Fruit fly (Drosophila melanogaster) whole organism, prepupa: Measurements from ENCODE around the gene ras.

Experiments used
- CG10631 ChIP-seq: fragments of 200-800 bp; sonication (Bioruptor generic); optimal IDR thresholded peaks from 2 replicates; lab custom pipeline; 2016; ENCODE audit warnings: missing biosample characterization, missing genetic modification characterization
- CG10669 ChIP-seq: fragments of 200-800 bp; sonication (Bioruptor generic); optimal IDR thresholded peaks from 3 replicates; lab custom pipeline; 2018; ENCODE audit warnings: missing biosample characterization, mild to moderate bottlenecking, missing genetic modification characterization, moderate library complexity
- CG11294 ChIP-seq: fragments of 200-800 bp; sonication (Bioruptor generic); IDR thresholded peaks from 2 replicates; pipeline ENCODE4 v1.3.6; 2022; ENCODE audit warnings: missing biosample characterization, missing genetic modification characterization
- CG11762 ChIP-seq: fragments of 200-800 bp; sonication (Bioruptor generic); optimal IDR thresholded peaks from 3 replicates; lab custom pipeline; 2016; ENCODE audit warnings: missing biosample characterization, missing genetic modification characterization; ENCODE audit not compliant: insufficient read depth
- CG11902 ChIP-seq: fragments of 200-800 bp; sonication (Bioruptor generic); optimal IDR thresholded peaks from 3 replicates; lab custom pipeline; 2016; ENCODE audit warnings: missing biosample characterization, missing genetic modification characterization
- CG15336 ChIP-seq: fragments of 200-800 bp; sonication (Bioruptor generic); IDR thresholded peaks from 2 replicates; pipeline ENCODE4 v1.3.6; 2022; ENCODE audit warnings: missing biosample characterization, missing genetic modification characterization
- CG1621 ChIP-seq: fragments of 200-800 bp; sonication (Bioruptor generic); optimal IDR thresholded peaks from 3 replicates; lab custom pipeline; 2018; ENCODE audit warnings: missing biosample characterization, mild to moderate bottlenecking, missing genetic modification characterization
- CG16779 ChIP-seq: fragments of 200-800 bp; sonication (Bioruptor generic); optimal IDR thresholded peaks from 3 replicates; lab custom pipeline; 2017; ENCODE audit warnings: missing biosample characterization, mild to moderate bottlenecking, missing genetic modification characterization
- CG3032 ChIP-seq: fragments of 200-800 bp; optimal IDR thresholded peaks from 2 replicates; lab custom pipeline; 2019; ENCODE audit warnings: missing biosample characterization, mild to moderate bottlenecking, missing genetic modification characterization, moderate library complexity
- CG31627 ChIP-seq: fragments of 200-800 bp; sonication (Bioruptor generic); optimal IDR thresholded peaks from 3 replicates; lab custom pipeline; 2016; ENCODE audit warnings: missing biosample characterization, missing genetic modification characterization
- CG32006 ChIP-seq: fragments of 200-800 bp; sonication (Bioruptor generic); optimal IDR thresholded peaks from 3 replicates; lab custom pipeline; 2017; ENCODE audit warnings: missing biosample characterization, mild to moderate bottlenecking, missing genetic modification characterization
- CG34406 ChIP-seq: fragments of 200-800 bp; sonication (Bioruptor generic); optimal IDR thresholded peaks from 3 replicates; lab custom pipeline; 2016; ENCODE audit warnings: missing biosample characterization, missing genetic modification characterization
- CG3919 ChIP-seq: fragments of 200-800 bp; sonication (Bioruptor generic); optimal IDR thresholded peaks from 3 replicates; lab custom pipeline; 2016; ENCODE audit warnings: missing biosample characterization, missing genetic modification characterization
- CG6163 ChIP-seq: fragments of 200-800 bp; sonication (Bioruptor generic); IDR thresholded peaks from 3 replicates; pipeline ENCODE4 v1.3.6; 2022; ENCODE audit warnings: missing biosample characterization, missing genetic modification characterization
- CG6276 ChIP-seq: fragments of 200-800 bp; sonication (Bioruptor generic); optimal IDR thresholded peaks from 2 replicates; lab custom pipeline; 2017; ENCODE audit warnings: missing biosample characterization, mild to moderate bottlenecking, missing genetic modification characterization
- CG6808 ChIP-seq: fragments of 200-800 bp; sonication (Bioruptor generic); optimal IDR thresholded peaks from 3 replicates; lab custom pipeline; 2017; ENCODE audit warnings: missing biosample characterization, missing genetic modification characterization, mild to moderate bottlenecking, moderate library complexity, missing genetic modification reagents
- CG6854 ChIP-seq: fragments of 200-800 bp; sonication (Bioruptor generic); optimal IDR thresholded peaks from 2 replicates; lab custom pipeline; 2017; ENCODE audit warnings: missing biosample characterization, mild to moderate bottlenecking, missing genetic modification characterization
- CG7368 ChIP-seq: fragments of 200-800 bp; sonication (Bioruptor generic); optimal IDR thresholded peaks from 3 replicates; lab custom pipeline; 2016; ENCODE audit warnings: missing biosample characterization, missing genetic modification characterization
- CG8319 ChIP-seq: fragments of 200-800 bp; sonication (Bioruptor generic); optimal IDR thresholded peaks from 3 replicates; lab custom pipeline; 2016; ENCODE audit warnings: missing biosample characterization, missing genetic modification characterization
- CG8632 ChIP-seq: fragments of 200-800 bp; sonication (Bioruptor generic); optimal IDR thresholded peaks from 3 replicates; lab custom pipeline; 2016; ENCODE audit warnings: missing biosample characterization, missing genetic modification characterization
- Eip75B ChIP-seq: fragments of 200-800 bp; sonication (Bioruptor generic); optimal IDR thresholded peaks from 3 replicates; lab custom pipeline; 2016; ENCODE audit warnings: missing biosample characterization, missing genetic modification characterization
- Eip78C ChIP-seq: fragments of 200-800 bp; sonication (Bioruptor generic); peaks from one replicate; lab custom pipeline; 2016; ENCODE audit warnings: missing biosample characterization, missing genetic modification characterization
- Eip93F ChIP-seq: fragments of 200-800 bp; sonication (Bioruptor generic); optimal IDR thresholded peaks from 2 replicates; lab custom pipeline; 2016; ENCODE audit warnings: missing biosample characterization, mild to moderate bottlenecking, missing genetic modification characterization
- Ets96B ChIP-seq: fragments of 200-800 bp; optimal IDR thresholded peaks from 2 replicates; lab custom pipeline; 2019; ENCODE audit warnings: missing biosample characterization, mild to moderate bottlenecking, missing genetic modification characterization, moderate library complexity
- Gug ChIP-seq: fragments of 200-800 bp; sonication (Bioruptor generic); IDR thresholded peaks from 2 replicates; pipeline ENCODE4 v1.3.6; 2022; ENCODE audit warnings: missing biosample characterization, missing genetic modification characterization
- Hr39 ChIP-seq: fragments of 200-800 bp; sonication (Bioruptor generic); optimal IDR thresholded peaks from 2 replicates; lab custom pipeline; 2016; ENCODE audit warnings: missing biosample characterization, missing genetic modification characterization
- Hr4 ChIP-seq: fragments of 200-800 bp; sonication (Bioruptor generic); optimal IDR thresholded peaks from 3 replicates; lab custom pipeline; 2016; ENCODE audit warnings: missing biosample characterization, missing genetic modification characterization
- Lpt ChIP-seq: fragments of 200-800 bp; sonication (Bioruptor generic); optimal IDR thresholded peaks from 3 replicates; lab custom pipeline; 2016; ENCODE audit warnings: missing biosample characterization, missing genetic modification characterization
- Met ChIP-seq: fragments of 200-800 bp; sonication (Bioruptor generic); optimal IDR thresholded peaks from 3 replicates; lab custom pipeline; 2016; ENCODE audit warnings: missing biosample characterization, missing genetic modification characterization
- Sox102F ChIP-seq: fragments of 200-800 bp; sonication (Bioruptor generic); optimal IDR thresholded peaks from 2 replicates; lab custom pipeline; 2016; ENCODE audit warnings: missing biosample characterization, mild to moderate bottlenecking, missing genetic modification characterization
- Sox14 ChIP-seq: fragments of 200-800 bp; sonication (Bioruptor generic); optimal IDR thresholded peaks from 3 replicates; lab custom pipeline; 2016; ENCODE audit warnings: missing biosample characterization, missing genetic modification characterization
- achi ChIP-seq: fragments of 200-800 bp; sonication (Bioruptor generic); optimal IDR thresholded peaks from 3 replicates; lab custom pipeline; 2016; ENCODE audit warnings: missing biosample characterization, missing genetic modification characterization
- acj6 ChIP-seq: fragments of 200-800 bp; sonication (Bioruptor generic); optimal IDR thresholded peaks from 3 replicates; lab custom pipeline; 2016; ENCODE audit warnings: missing biosample characterization, missing genetic modification characterization
- dac ChIP-seq: fragments of 200-800 bp; sonication (Bioruptor generic); optimal IDR thresholded peaks from 2 replicates; lab custom pipeline; 2017; ENCODE audit warnings: missing biosample characterization, mild to moderate bottlenecking, missing genetic modification characterization
- dsx ChIP-seq: fragments of 200-800 bp; optimal IDR thresholded peaks from 3 replicates; lab custom pipeline; 2019; ENCODE audit warnings: missing biosample characterization, mild to moderate bottlenecking, missing genetic modification characterization, moderate library complexity; ENCODE audit not compliant: poor library complexity, severe bottlenecking
- esn ChIP-seq: fragments of 200-800 bp; sonication (Bioruptor generic); optimal IDR thresholded peaks from 2 replicates; lab custom pipeline; 2016; ENCODE audit warnings: missing biosample characterization, mild to moderate bottlenecking, missing genetic modification characterization, moderate library complexity
- fd59A ChIP-seq: fragments of 200-800 bp; sonication (Bioruptor generic); optimal IDR thresholded peaks from 2 replicates; lab custom pipeline; 2017; ENCODE audit warnings: missing biosample characterization, mild to moderate bottlenecking, missing genetic modification characterization, missing genetic modification reagents
- fd85E ChIP-seq: fragments of 200-800 bp; sonication (Bioruptor generic); optimal IDR thresholded peaks from 3 replicates; lab custom pipeline; 2016; ENCODE audit warnings: missing biosample characterization, missing genetic modification characterization
- fkh ChIP-seq: fragments of 200-800 bp; sonication (Bioruptor generic); optimal IDR thresholded peaks from 3 replicates; lab custom pipeline; 2017; ENCODE audit warnings: missing biosample characterization, mild to moderate bottlenecking, missing genetic modification characterization, moderate library complexity
- lz ChIP-seq: fragments of 200-800 bp; sonication (Bioruptor generic); optimal IDR thresholded peaks from 3 replicates; lab custom pipeline; 2016; ENCODE audit warnings: missing biosample characterization, missing genetic modification characterization
- pdm3 ChIP-seq: fragments of 200-800 bp; sonication (Bioruptor generic); optimal IDR thresholded peaks from 3 replicates; lab custom pipeline; 2016; ENCODE audit warnings: missing biosample characterization, missing genetic modification characterization
- salr ChIP-seq, 2 experiments: fragments of 200-800 bp; sonication (Bioruptor generic); optimal IDR thresholded peaks; 3 replicates each; lab custom pipeline; 2016 to 2018; ENCODE audit warnings: missing biosample characterization in 2 of 2, missing genetic modification characterization in 2 of 2, mild to moderate bottlenecking in 1 of 2
- spab ChIP-seq: fragments of 200-800 bp; sonication (Bioruptor generic); optimal IDR thresholded peaks from 2 replicates; lab custom pipeline; 2017; ENCODE audit warnings: missing biosample characterization, mild to moderate bottlenecking, missing genetic modification characterization, missing genetic modification reagents
- ss ChIP-seq, 2 experiments: fragments of 200-800 bp; sonication (Bioruptor generic); optimal IDR thresholded peaks; 2 replicates in 1 of 2; 3 replicates in 1 of 2; lab custom pipeline; 2017 to 2018; ENCODE audit warnings: mild to moderate bottlenecking in 2 of 2, missing biosample characterization in 2 of 2, missing genetic modification characterization in 2 of 2, moderate library complexity in 1 of 2
- svp ChIP-seq: fragments of 200-800 bp; sonication (Bioruptor generic); peaks from one replicate; lab custom pipeline; 2016; ENCODE audit warnings: missing biosample characterization, missing genetic modification characterization
- topi ChIP-seq: fragments of 200-800 bp; sonication (Bioruptor generic); optimal IDR thresholded peaks from 3 replicates; lab custom pipeline; 2016; ENCODE audit warnings: missing biosample characterization, missing genetic modification characterization
- vri ChIP-seq: fragments of 200-800 bp; sonication (Bioruptor generic); optimal IDR thresholded peaks from 3 replicates; lab custom pipeline; 2016; ENCODE audit warnings: missing biosample characterization, mild to moderate bottlenecking, missing genetic modification characterization

Gene ras

DNA sequence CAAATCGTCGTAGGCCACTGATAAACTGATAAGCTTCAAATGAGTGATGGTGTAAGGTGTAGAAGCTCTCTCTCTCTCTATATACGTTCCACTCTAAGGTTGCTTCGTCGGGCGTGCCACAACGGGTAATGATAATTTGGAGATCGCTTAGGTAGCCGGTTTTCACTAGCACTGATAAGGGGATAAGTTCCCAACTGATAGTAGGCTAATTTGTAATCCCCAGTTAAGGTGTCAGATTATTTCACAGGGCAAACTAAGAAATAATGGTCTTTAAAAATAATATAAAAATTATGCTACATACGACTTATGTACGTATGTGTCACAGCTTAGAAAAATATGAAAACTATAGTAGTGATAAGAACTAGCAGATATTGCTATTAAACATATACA is 18.3 kb downstream of the ras start:
- no peak for TF ChIP-seq CG1621 (tag; lab: Kevin White, UChicago)
- TF ChIP-seq fd85E, result no peak
- TF ChIP-seq CG6276 (GFP tag; lab: Kevin White, UChicago), result no peak
- TF ChIP-seq achi (GFP tag; lab: Kevin White, UChicago), result no peak
- no peak for TF ChIP-seq CG32006
- no peak for TF ChIP-seq Hr39 (GFP tag; lab: Kevin White, UChicago)
- no peak for TF ChIP-seq Ets96B (tag; lab: Kevin White, UChicago)
- no peak for TF ChIP-seq salr (GFP tag; optimal IDR thresholded peaks at IDR 0.05; lab: Kevin White, UChicago)
- TF ChIP-seq, all 60 proteins: peak for 0

DNA sequence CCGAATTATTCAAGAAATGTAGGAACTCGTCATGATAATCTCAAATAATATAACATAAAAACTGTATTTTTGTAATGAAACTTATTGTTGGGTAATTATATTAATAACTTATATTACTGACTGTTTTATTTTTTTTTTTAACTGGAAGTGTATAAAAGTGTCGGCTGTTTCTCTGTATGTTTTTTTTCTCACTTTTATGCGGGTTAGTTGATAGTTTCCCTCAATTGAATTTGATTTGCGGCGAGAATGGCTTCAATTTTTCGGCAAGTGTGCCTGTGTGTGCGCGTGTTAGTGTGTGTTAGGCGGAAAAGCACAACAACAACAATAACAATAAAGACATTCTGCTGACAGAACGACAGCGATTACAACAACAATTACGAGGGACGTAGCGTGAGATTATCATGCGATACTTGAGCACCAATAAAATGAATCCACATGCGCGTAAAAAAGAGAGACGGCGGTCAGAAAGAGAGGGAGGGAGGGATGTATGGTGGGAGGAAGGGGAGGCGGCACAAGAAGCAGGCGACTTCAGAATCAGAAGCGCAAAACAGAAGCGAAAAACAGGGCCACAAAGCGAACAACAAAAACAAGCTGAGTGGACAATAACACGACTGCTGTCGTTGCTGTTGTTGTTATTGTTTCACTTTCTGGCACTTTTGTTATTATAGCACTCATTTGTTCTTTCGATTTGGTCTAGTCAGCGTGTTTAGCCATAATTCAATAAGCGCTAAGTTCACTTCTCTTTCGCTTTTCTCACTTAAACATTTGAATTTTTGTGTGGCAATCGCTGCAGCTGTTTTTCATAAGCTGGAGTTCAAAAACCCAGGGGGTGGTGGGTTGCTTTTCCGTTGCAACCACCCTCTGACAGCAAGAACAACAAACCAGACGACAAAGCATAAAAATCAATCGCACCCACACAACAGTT is 18.9 kb downstream of the ras start:
- no peak for TF ChIP-seq achi (GFP tag; lab: Kevin White, UChicago)
- TF ChIP-seq CG6163 (GFP tag; lab: Robert Waterston, UW), result peak; percentile 48; the same call in 1 of the 3 replicates
- TF ChIP-seq CG32006, result no peak
- TF ChIP-seq CG1621 (tag; lab: Kevin White, UChicago), result no peak
- no peak for TF ChIP-seq acj6 (GFP tag; lab: Kevin White, UChicago)
- TF ChIP-seq CG8319 (GFP tag; lab: Kevin White, UChicago), result no peak
- no peak for TF ChIP-seq Gug (GFP tag; lab: Robert Waterston, UW)
- TF ChIP-seq CG11902 (GFP tag; lab: Kevin White, UChicago), result no peak
- no peak for TF ChIP-seq CG15336 (GFP tag; lab: Robert Waterston, UW)
- no peak for TF ChIP-seq CG11762
- TF ChIP-seq Hr4, result no peak
- no peak for TF ChIP-seq fkh (GFP tag; lab: Kevin White, UChicago)
- peak; percentile 42 for TF ChIP-seq vri (GFP tag; lab: Kevin White, UChicago)
- peak; percentile 29 for TF ChIP-seq CG6276 (GFP tag; lab: Kevin White, UChicago)
- no peak for TF ChIP-seq spab
- TF ChIP-seq CG10669, result no peak
- no peak for TF ChIP-seq pdm3
- no peak for TF ChIP-seq dac (GFP tag; lab: Kevin White, UChicago)
- no peak for TF ChIP-seq CG6808 (GFP tag; lab: Kevin White, UChicago)
- TF ChIP-seq Lpt (GFP tag; lab: Kevin White, UChicago), result no peak
- TF ChIP-seq salr (GFP tag; optimal IDR thresholded peaks at IDR 0.05; lab: Kevin White, UChicago), result no peak
- no peak for TF ChIP-seq CG34406 (GFP tag; lab: Kevin White, UChicago)
- no peak for TF ChIP-seq CG6854
- peak; percentile 67 for TF ChIP-seq svp (GFP tag; lab: Kevin White, UChicago)
- TF ChIP-seq topi (GFP tag; lab: Kevin White, UChicago), result no peak
- TF ChIP-seq esn (GFP tag; lab: Kevin White, UChicago), result no peak
- TF ChIP-seq Eip93F (GFP tag; lab: Kevin White, UChicago), result no peak
- peak; percentile 48 for TF ChIP-seq Sox14 (GFP tag; lab: Kevin White, UChicago)
- TF ChIP-seq Ets96B (tag; lab: Kevin White, UChicago), result no peak
- peak; percentile 23 for TF ChIP-seq Eip75B (GFP tag; lab: Kevin White, UChicago)
- no peak for TF ChIP-seq lz
- no peak for TF ChIP-seq CG11294 (GFP tag; lab: Robert Waterston, UW)
- no peak for TF ChIP-seq CG31627 (GFP tag; lab: Kevin White, UChicago)
- no peak for TF ChIP-seq CG3919 (GFP tag; lab: Kevin White, UChicago)
- no peak for TF ChIP-seq CG8632 (GFP tag; lab: Kevin White, UChicago)
- peak; percentile 16 for TF ChIP-seq dsx (GFP tag; lab: Kevin White, UChicago)
- TF ChIP-seq CG3032 (tag; lab: Kevin White, UChicago), result no peak
- TF ChIP-seq ss (GFP tag; optimal IDR thresholded peaks at IDR 0.05; lab: Kevin White, UChicago), result peak; percentile 25 to 55
- TF ChIP-seq Sox102F, result no peak
- TF ChIP-seq CG7368 (GFP tag; lab: Kevin White, UChicago), result no peak
- TF ChIP-seq Met (GFP tag; lab: Kevin White, UChicago), result peak; percentile 22
- TF ChIP-seq Eip78C (GFP tag; lab: Kevin White, UChicago), result peak; percentile 69
- no peak for TF ChIP-seq CG10631 (GFP tag; lab: Kevin White, UChicago)
- no peak for TF ChIP-seq fd59A (GFP tag; lab: Kevin White, UChicago)
- TF ChIP-seq CG16779, result peak; percentile 21
- no peak for TF ChIP-seq Hr39 (GFP tag; lab: Kevin White, UChicago)
